Fruit fly (Drosophila melanogaster): Measurements from ENCODE around the gene Ibf1.
A peak's percentile ranks its signal among the peaks of the same experiment; 100 is the strongest.

Ibf1 gene

dm6 chr3R:9246879-9247621 lies 11.7 kb upstream of the Ibf1 start (continued):
- TF ChIP-seq achi (GFP tag; optimal IDR thresholded peaks at IDR 0.05), result peak; percentile 87
- peak; percentile 39 for TF ChIP-seq dac (GFP tag; optimal IDR thresholded peaks at IDR 0.05)
- TF ChIP-seq CG6792 (GFP tag; optimal IDR thresholded peaks at IDR 0.05), result peak; percentile 87
- TF ChIP-seq Eip75B (GFP tag; optimal IDR thresholded peaks at IDR 0.05), result peak; percentile 92
- peak; percentile 55 for TF ChIP-seq spab (GFP tag; optimal IDR thresholded peaks at IDR 0.05)
- TF ChIP-seq esn (GFP tag; optimal IDR thresholded peaks at IDR 0.05), result peak; percentile 95
- TF ChIP-seq Hr4 (GFP tag; optimal IDR thresholded peaks at IDR 0.05), result peak; percentile 83
- TF ChIP-seq dsx (GFP tag; optimal IDR thresholded peaks at IDR 0.05; ENCODE audit: poor library complexity, severe bottlenecking), result peak; percentile 73
- TF ChIP-seq vri (GFP tag; optimal IDR thresholded peaks at IDR 0.05), result peak; percentile 81

DNA sequence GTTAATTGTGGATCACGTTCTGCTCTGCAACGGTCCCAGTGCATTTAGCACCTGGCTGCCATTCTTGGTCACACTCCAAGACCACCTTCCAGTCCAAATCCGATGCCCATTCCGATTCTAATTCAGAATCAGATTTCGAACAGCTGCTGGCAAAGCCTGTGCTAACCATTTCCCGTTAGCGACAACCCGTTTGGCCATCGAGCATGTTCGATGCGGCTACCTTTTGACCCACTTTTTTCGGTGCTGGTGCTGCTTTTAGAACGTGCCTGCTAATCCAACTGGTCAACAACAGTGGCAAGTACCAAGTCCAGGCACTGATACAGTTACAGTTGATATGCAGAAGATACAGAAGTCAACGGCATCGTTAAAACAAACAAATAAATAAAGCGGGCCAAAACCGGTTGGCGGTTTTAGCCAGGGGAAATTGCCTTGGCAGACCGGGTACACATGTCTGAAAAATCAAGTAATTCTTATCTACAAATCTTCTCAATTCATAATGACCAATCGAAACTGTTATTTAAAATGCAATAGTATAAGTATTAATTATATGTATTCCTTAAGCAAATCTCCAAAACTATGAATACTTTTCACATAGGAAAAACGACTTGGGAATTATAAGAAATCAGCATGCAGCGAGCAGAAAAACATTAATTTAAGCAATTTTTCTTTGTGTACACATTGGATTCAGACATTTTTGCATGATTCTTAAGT lies 9.6 kb upstream of the Ibf1 start:
- peak; percentile 5 for TF ChIP-seq Ets96B (tag; optimal IDR thresholded peaks at IDR 0.05)
- TF ChIP-seq CG9139 (GFP tag; optimal IDR thresholded peaks at IDR 0.05), result no peak
- no peak for TF ChIP-seq CG11294 (GFP tag; IDR thresholded peaks at IDR 0.05)
- TF ChIP-seq Lpt (GFP tag; optimal IDR thresholded peaks at IDR 0.05), result peak; percentile 35
- TF ChIP-seq Blimp-1 (GFP tag; optimal IDR thresholded peaks at IDR 0.05), result no peak
- peak; percentile 72 for TF ChIP-seq svp (GFP tag)
- peak; percentile 7 for TF ChIP-seq achi (GFP tag; optimal IDR thresholded peaks at IDR 0.05)
- TF ChIP-seq ss (GFP tag; optimal IDR thresholded peaks at IDR 0.05), result peak in 1 of 2 experiments; percentile 34
- TF ChIP-seq CG11762 (GFP tag; optimal IDR thresholded peaks at IDR 0.05; ENCODE audit: insufficient read depth), result no peak
- TF ChIP-seq CG31627 (GFP tag; optimal IDR thresholded peaks at IDR 0.05), result peak; percentile 15
- TF ChIP-seq Sox15 (GFP tag; optimal IDR thresholded peaks at IDR 0.05), result no peak
- TF ChIP-seq topi (GFP tag; optimal IDR thresholded peaks at IDR 0.05), result peak; percentile 49
- TF ChIP-seq CG8119 (GFP tag; IDR thresholded peaks at IDR 0.05), result peak; percentile 37; the same call in 1 of the 3 replicates
- TF ChIP-seq Eip93F (GFP tag; optimal IDR thresholded peaks at IDR 0.05), result peak; percentile 36
- no peak for TF ChIP-seq CG7368 (GFP tag; optimal IDR thresholded peaks at IDR 0.05)
- no peak for TF ChIP-seq CG16779 (tag; optimal IDR thresholded peaks at IDR 0.05)
- TF ChIP-seq CG4318 (GFP tag; optimal IDR thresholded peaks at IDR 0.05), result no peak
- peak; percentile 30 for TF ChIP-seq cyc (GFP tag; optimal IDR thresholded peaks at IDR 0.05)
- no peak for TF ChIP-seq eg (GFP tag; IDR thresholded peaks at IDR 0.05)
- TF ChIP-seq Hr4 (GFP tag; optimal IDR thresholded peaks at IDR 0.05), result no peak
- TF ChIP-seq Ets21C (GFP tag; optimal IDR thresholded peaks at IDR 0.05), result peak; percentile 17
- no peak for TF ChIP-seq fd85E (GFP tag; optimal IDR thresholded peaks at IDR 0.05)
- no peak for TF ChIP-seq CG8319 (GFP tag; optimal IDR thresholded peaks at IDR 0.05)
- no peak for TF ChIP-seq CG1621 (tag; optimal IDR thresholded peaks at IDR 0.05)
- TF ChIP-seq OdsH (GFP tag; optimal IDR thresholded peaks at IDR 0.05), result peak; percentile 27
- TF ChIP-seq acj6 (GFP tag; optimal IDR thresholded peaks at IDR 0.05), result peak; percentile 33
- peak; percentile 62 for TF ChIP-seq esn (GFP tag; optimal IDR thresholded peaks at IDR 0.05)
- TF ChIP-seq CG32006 (GFP tag; optimal IDR thresholded peaks at IDR 0.05), result peak; percentile 63
- TF ChIP-seq Eip78C (GFP tag), result peak; percentile 77
- TF ChIP-seq salr (GFP tag; optimal IDR thresholded peaks at IDR 0.05), result no peak
- peak; percentile 38 for TF ChIP-seq CG3032 (tag; optimal IDR thresholded peaks at IDR 0.05)
- peak; percentile 32 for TF ChIP-seq Hr39 (GFP tag; optimal IDR thresholded peaks at IDR 0.05)
- peak; percentile 72 for TF ChIP-seq Met (GFP tag; optimal IDR thresholded peaks at IDR 0.05)
- TF ChIP-seq CG10669 (GFP tag; optimal IDR thresholded peaks at IDR 0.05), result no peak
- no peak for TF ChIP-seq fd59A (GFP tag; optimal IDR thresholded peaks at IDR 0.05)
- no peak for TF ChIP-seq vri (GFP tag; optimal IDR thresholded peaks at IDR 0.05)
- TF ChIP-seq Eip75B (GFP tag; optimal IDR thresholded peaks at IDR 0.05), result peak; percentile 20
- TF ChIP-seq CG6808 (GFP tag; optimal IDR thresholded peaks at IDR 0.05), result peak; percentile 46
- no peak for TF ChIP-seq CG6792 (GFP tag; optimal IDR thresholded peaks at IDR 0.05)
- TF ChIP-seq lz (GFP tag; optimal IDR thresholded peaks at IDR 0.05), result peak; percentile 26
- TF ChIP-seq CG34406 (GFP tag; optimal IDR thresholded peaks at IDR 0.05), result peak; percentile 4
- TF ChIP-seq pdm3 (GFP tag; optimal IDR thresholded peaks at IDR 0.05), result peak; percentile 41
- no peak for TF ChIP-seq CG11902 (GFP tag; optimal IDR thresholded peaks at IDR 0.05)
- TF ChIP-seq dsx (GFP tag; optimal IDR thresholded peaks at IDR 0.05; ENCODE audit: poor library complexity, severe bottlenecking), result peak; percentile 13
